Fruit fly (Drosophila melanogaster) whole organism, embryonic: ENCODE data around the gene LysB.

Experiments
- ATbp ChIP-seq: fragments of 200-800 bp; sonication (Bioruptor generic); optimal IDR thresholded peaks from 2 replicates; lab custom pipeline; 2017; ENCODE audit warnings: missing biosample characterization, mild to moderate bottlenecking, missing genetic modification characterization, missing genetic modification reagents
- BEAF-32 ChIP-seq: fragments of 200-800 bp; sonication (Bioruptor generic); optimal IDR thresholded peaks from 3 replicates; lab custom pipeline; 2017; ENCODE audit warnings: missing biosample characterization, missing genetic modification characterization, mild to moderate bottlenecking, moderate library complexity, missing genetic modification reagents
- Blimp-1 ChIP-seq: fragments of 200-800 bp; sonication (Bioruptor generic); optimal IDR thresholded peaks from 3 replicates; lab custom pipeline; 2018; ENCODE audit warnings: missing biosample characterization, missing genetic modification characterization, mild to moderate bottlenecking, moderate library complexity, missing genetic modification reagents
- Bteb2 ChIP-seq: fragments of 200-800 bp; sonication (Bioruptor generic); optimal IDR thresholded peaks from 2 replicates; lab custom pipeline; 2016; ENCODE audit warnings: missing biosample characterization, missing genetic modification characterization
- CG10431 ChIP-seq: fragments of 200-800 bp; sonication (Bioruptor generic); optimal IDR thresholded peaks from 3 replicates; lab custom pipeline; 2018; ENCODE audit warnings: missing biosample characterization, mild to moderate bottlenecking, missing genetic modification characterization
- CG11696 ChIP-seq: fragments of 200-800 bp; sonication (Bioruptor generic); IDR thresholded peaks from 2 replicates; pipeline ENCODE4 v1.3.6; 2022; ENCODE audit warnings: missing biosample characterization, missing genetic modification characterization
- CG12236 ChIP-seq: fragments of 200-800 bp; sonication (Bioruptor generic); optimal IDR thresholded peaks from 2 replicates; lab custom pipeline; 2016; ENCODE audit warnings: missing biosample characterization, missing genetic modification characterization
- CG15696 ChIP-seq: fragments of 200-800 bp; sonication (Bioruptor generic); optimal IDR thresholded peaks from 2 replicates; lab custom pipeline; 2019; ENCODE audit warnings: missing biosample characterization, mild to moderate bottlenecking, missing genetic modification characterization, moderate library complexity
- CG16863 ChIP-seq: fragments of 200-800 bp; sonication (Bioruptor generic); optimal IDR thresholded peaks from 3 replicates; lab custom pipeline; 2016; ENCODE audit warnings: missing biosample characterization, missing genetic modification characterization
- CG17186 ChIP-seq: fragments of 200-800 bp; sonication (Bioruptor generic); optimal IDR thresholded peaks from 3 replicates; lab custom pipeline; 2017; ENCODE audit warnings: missing biosample characterization, missing genetic modification reagents, missing genetic modification characterization
- CG17829 ChIP-seq: fragments of 200-800 bp; optimal IDR thresholded peaks from 2 replicates; lab custom pipeline; 2019; ENCODE audit warnings: missing biosample characterization, mild to moderate bottlenecking, missing genetic modification characterization, moderate library complexity
- CG32532 ChIP-seq: fragments of 200-800 bp; sonication (Bioruptor generic); IDR thresholded peaks from 2 replicates; pipeline ENCODE4 v1.3.6; 2022; ENCODE audit warnings: missing biosample characterization, missing genetic modification characterization
- CG3281 ChIP-seq: fragments of 200-800 bp; sonication (Bioruptor generic); optimal IDR thresholded peaks from 3 replicates; lab custom pipeline; 2017; ENCODE audit warnings: missing biosample characterization, mild to moderate bottlenecking, missing genetic modification characterization
- CG34376 ChIP-seq: fragments of 200-800 bp; sonication (Bioruptor generic); optimal IDR thresholded peaks from 2 replicates; lab custom pipeline; 2018; ENCODE audit warnings: missing biosample characterization, mild to moderate bottlenecking, missing genetic modification characterization
- CG5180 ChIP-seq: fragments of 200-800 bp; sonication (Bioruptor generic); optimal IDR thresholded peaks from 3 replicates; lab custom pipeline; 2017; ENCODE audit warnings: missing biosample characterization, missing genetic modification characterization, mild to moderate bottlenecking, moderate library complexity, missing genetic modification reagents
- CG6683 ChIP-seq: fragments of 200-800 bp; sonication (Bioruptor generic); optimal IDR thresholded peaks from 2 replicates; lab custom pipeline; 2017; ENCODE audit warnings: missing biosample characterization, mild to moderate bottlenecking, missing genetic modification characterization, missing genetic modification reagents
- CG6689 ChIP-seq: fragments of 200-800 bp; sonication (Bioruptor generic); IDR thresholded peaks from 2 replicates; pipeline ENCODE4 v1.3.6; 2022; ENCODE audit warnings: missing biosample characterization, missing genetic modification characterization
- CG7271 ChIP-seq: fragments of 200-800 bp; sonication (Bioruptor generic); optimal IDR thresholded peaks from 2 replicates; lab custom pipeline; 2018; ENCODE audit warnings: missing biosample characterization, mild to moderate bottlenecking, missing genetic modification characterization, moderate library complexity
- CG8359 ChIP-seq: fragments of 200-800 bp; sonication (Bioruptor generic); optimal IDR thresholded peaks from 2 replicates; lab custom pipeline; 2017; ENCODE audit warnings: missing biosample characterization, mild to moderate bottlenecking, missing genetic modification characterization, borderline replicate concordance
- CG8388 ChIP-seq: fragments of 200-800 bp; sonication (Bioruptor generic); optimal IDR thresholded peaks from 2 replicates; lab custom pipeline; 2019; ENCODE audit warnings: missing biosample characterization, mild to moderate bottlenecking, missing genetic modification characterization, moderate library complexity
- CG9609 ChIP-seq: fragments of 200-800 bp; sonication (Bioruptor generic); optimal IDR thresholded peaks from 3 replicates; lab custom pipeline; 2016; ENCODE audit warnings: missing biosample characterization, missing genetic modification characterization
- CG9797 ChIP-seq: fragments of 200-800 bp; sonication (Bioruptor generic); optimal IDR thresholded peaks from 3 replicates; lab custom pipeline; 2018; ENCODE audit warnings: missing biosample characterization, mild to moderate bottlenecking, missing genetic modification characterization
- CG9876 ChIP-seq: fragments of 200-800 bp; sonication (Bioruptor generic); optimal IDR thresholded peaks from 2 replicates; lab custom pipeline; 2016; ENCODE audit warnings: missing biosample characterization, missing genetic modification characterization
- D19A ChIP-seq: fragments of 200-800 bp; optimal IDR thresholded peaks from 3 replicates; lab custom pipeline; 2019; ENCODE audit warnings: missing biosample characterization, mild to moderate bottlenecking, missing genetic modification characterization, moderate library complexity
- Dad ChIP-seq: fragments of 200-800 bp; sonication (Bioruptor generic); optimal IDR thresholded peaks from 3 replicates; lab custom pipeline; 2016; ENCODE audit warnings: missing biosample characterization, missing genetic modification characterization
- Dip3 ChIP-seq: fragments of 200-800 bp; sonication (Bioruptor generic); optimal IDR thresholded peaks from 3 replicates; lab custom pipeline; 2016; ENCODE audit warnings: missing biosample characterization, missing genetic modification characterization
- HLH3B ChIP-seq: fragments of 200-800 bp; sonication (Bioruptor generic); IDR thresholded peaks from 2 replicates; pipeline ENCODE4 v1.3.6; 2022; ENCODE audit warnings: missing biosample characterization, missing genetic modification characterization
- Hsf ChIP-seq: fragments of 200-800 bp; sonication (Bioruptor generic); optimal IDR thresholded peaks from 3 replicates; lab custom pipeline; 2016; ENCODE audit warnings: missing biosample characterization, missing genetic modification characterization
- Lpt ChIP-seq: fragments of >200 bp; optimal IDR thresholded peaks from 2 replicates; lab custom pipeline; 2018; ENCODE audit warnings: missing biosample characterization, missing genetic modification characterization
- MESR4 ChIP-seq: fragments of 200-800 bp; sonication (Bioruptor generic); optimal IDR thresholded peaks from 2 replicates; lab custom pipeline; 2018; ENCODE audit warnings: missing biosample characterization, mild to moderate bottlenecking, missing genetic modification characterization, moderate library complexity
- Taf1 ChIP-seq: fragments of 200-800 bp; sonication (Bioruptor generic); IDR thresholded peaks from 2 replicates; pipeline ENCODE4 v1.3.6; 2022; ENCODE audit warnings: missing biosample characterization, missing genetic modification characterization
- Xbp1 ChIP-seq: fragments of 200-800 bp; sonication (Bioruptor generic); optimal IDR thresholded peaks from 3 replicates; lab custom pipeline; 2016; ENCODE audit warnings: missing biosample characterization, mild to moderate bottlenecking, missing genetic modification characterization
- cas ChIP-seq: fragments of 200-800 bp; sonication (Bioruptor generic); IDR thresholded peaks from 2 replicates; pipeline ENCODE4 v1.3.6; 2022; ENCODE audit warnings: missing biosample characterization, missing genetic modification characterization
- chinmo ChIP-seq: fragments of 200-800 bp; sonication (Bioruptor generic); IDR thresholded peaks from 4 replicates; pipeline ENCODE4 v1.3.6; 2022; ENCODE audit warnings: missing biosample characterization, missing genetic modification characterization; ENCODE audit not compliant: partially characterized antibody
- chm ChIP-seq: fragments of 200-800 bp; sonication (Bioruptor generic); IDR thresholded peaks from 2 replicates; pipeline ENCODE4 v1.3.6; 2022; ENCODE audit warnings: missing biosample characterization, missing genetic modification characterization
- chn ChIP-seq: fragments of 200-800 bp; sonication (Bioruptor generic); optimal IDR thresholded peaks from 2 replicates; lab custom pipeline; 2016; ENCODE audit warnings: missing biosample characterization, missing genetic modification characterization
- emc ChIP-seq: fragments of 200-800 bp; sonication (Bioruptor generic); optimal IDR thresholded peaks from 2 replicates; lab custom pipeline; 2016; ENCODE audit warnings: missing biosample characterization, missing genetic modification characterization
- gce ChIP-seq: fragments of 200-800 bp; sonication (Bioruptor generic); IDR thresholded peaks from 3 replicates; pipeline ENCODE4 v1.3.6; 2022; ENCODE audit warnings: missing biosample characterization, missing genetic modification characterization
- gcm2 ChIP-seq: fragments of 200-800 bp; sonication (Bioruptor generic); optimal IDR thresholded peaks from 2 replicates; lab custom pipeline; 2016; ENCODE audit warnings: missing biosample characterization, missing genetic modification characterization
- ind ChIP-seq: fragments of 200-800 bp; sonication (Bioruptor generic); optimal IDR thresholded peaks from 3 replicates; lab custom pipeline; 2016; ENCODE audit warnings: missing biosample characterization, missing genetic modification characterization
- odd ChIP-seq: fragments of 200-800 bp; sonication (Bioruptor generic); optimal IDR thresholded peaks from 2 replicates; lab custom pipeline; 2017; ENCODE audit warnings: missing biosample characterization, mild to moderate bottlenecking, missing genetic modification characterization
- repo ChIP-seq: fragments of 200-800 bp; sonication (Bioruptor generic); optimal IDR thresholded peaks from 2 replicates; lab custom pipeline; 2016; ENCODE audit warnings: missing biosample characterization, missing genetic modification characterization
- schlank ChIP-seq: fragments of 200-800 bp; sonication (Bioruptor generic); optimal IDR thresholded peaks from 2 replicates; lab custom pipeline; 2018; ENCODE audit warnings: missing biosample characterization, mild to moderate bottlenecking, missing genetic modification characterization
- ssp ChIP-seq: fragments of 200-800 bp; sonication (Bioruptor generic); IDR thresholded peaks from 2 replicates; pipeline ENCODE4 v1.3.6; 2022; ENCODE audit warnings: missing biosample characterization, missing genetic modification characterization
- tgo ChIP-seq: fragments of 200-800 bp; sonication (Bioruptor generic); IDR thresholded peaks from 3 replicates; pipeline ENCODE4 v1.3.6; 2022; ENCODE audit warnings: missing biosample characterization, missing genetic modification characterization
- tna ChIP-seq: fragments of 200-800 bp; sonication (Bioruptor generic); IDR thresholded peaks from 2 replicates; pipeline ENCODE4 v1.3.6; 2022; ENCODE audit warnings: missing biosample characterization, missing genetic modification characterization; ENCODE audit not compliant: partially characterized antibody
- ttk ChIP-seq: fragments of 200-800 bp; sonication (Bioruptor generic); IDR thresholded peaks from 2 replicates; pipeline ENCODE4 v2.1.2; 2022; ENCODE audit warnings: missing biosample characterization, missing genetic modification characterization
- unpg ChIP-seq: fragments of 200-800 bp; sonication (Bioruptor generic); optimal IDR thresholded peaks from 3 replicates; lab custom pipeline; 2018; ENCODE audit warnings: missing biosample characterization, mild to moderate bottlenecking, missing genetic modification characterization, moderate library complexity
- wdn ChIP-seq: fragments of 200-800 bp; sonication (Bioruptor generic); IDR thresholded peaks from 2 replicates; pipeline ENCODE4 v1.3.6; 2022; ENCODE audit warnings: missing biosample characterization, missing genetic modification characterization
- zfh2 ChIP-seq: fragments of 200-800 bp; sonication (Bioruptor generic); optimal IDR thresholded peaks from 2 replicates; lab custom pipeline; 2016; ENCODE audit warnings: missing biosample characterization, missing genetic modification characterization

Gene LysB

dm6 chr3L:1247627-1248295, 40.6 kb downstream of the LysB start, which contains the start of the genes Psf1 and Sac1 (continued):
- no peak for TF ChIP-seq chinmo
- no peak for TF ChIP-seq CG5180 (GFP tag; lab: Kevin White, UChicago)
- peak; percentile 62 for TF ChIP-seq CG17829 (tag; lab: Kevin White, UChicago)
- 0 out of 3 replicates have a peak, but pooled peaks have one; percentile 26 for TF ChIP-seq tgo (GFP tag; lab: Robert Waterston, UW)
- TF ChIP-seq CG34376, result no peak
- peak; percentile 69 for TF ChIP-seq CG9797 (GFP tag; lab: Kevin White, UChicago)
- no peak for TF ChIP-seq wdn (GFP tag; lab: Robert Waterston, UW)
- no peak for TF ChIP-seq schlank (tag; lab: Kevin White, UChicago)
- TF ChIP-seq CG7271 (tag; lab: Kevin White, UChicago), result no peak
- TF ChIP-seq CG6689, result peak; percentile 41; the same call in 1 of the 2 replicates
- no peak for TF ChIP-seq Lpt (GFP tag; lab: Kevin White, UChicago)
- peak; percentile 90 for TF ChIP-seq MESR4 (GFP tag; lab: Kevin White, UChicago)
- TF ChIP-seq Blimp-1 (GFP tag; lab: Kevin White, UChicago), result no peak
- peak; percentile 46 for TF ChIP-seq Dad
- peak; percentile 46 for TF ChIP-seq Dip3 (GFP tag; lab: Kevin White, UChicago)
- TF ChIP-seq HLH3B, result no peak
- TF ChIP-seq emc (GFP tag; lab: Kevin White, UChicago), result no peak
- TF ChIP-seq CG12236 (GFP tag; lab: Kevin White, UChicago), result no peak
- peak; percentile 67 for TF ChIP-seq zfh2 (GFP tag; lab: Kevin White, UChicago)
- TF ChIP-seq ttk, result peak; percentile 24; the same call in 1 of the 2 replicates
- TF ChIP-seq chm (GFP tag; lab: Robert Waterston, UW), result no peak
- no peak for TF ChIP-seq D19A (tag; lab: Kevin White, UChicago)
- no peak for TF ChIP-seq CG3281 (GFP tag; lab: Kevin White, UChicago)
- no peak for TF ChIP-seq gcm2 (GFP tag; lab: Kevin White, UChicago)
- TF ChIP-seq CG15696 (tag; lab: Kevin White, UChicago), result peak; percentile 46
- TF ChIP-seq CG6683, result no peak
- TF ChIP-seq chn, result peak; percentile 18
- TF ChIP-seq CG16863 (GFP tag; lab: Kevin White, UChicago), result peak; percentile 93
- peak; percentile 4 for TF ChIP-seq CG8388 (GFP tag; lab: Kevin White, UChicago)
- TF ChIP-seq CG8359, result no peak
- peak; percentile 55 for TF ChIP-seq ind (GFP tag; lab: Kevin White, UChicago)
- TF ChIP-seq CG9876 (GFP tag; lab: Kevin White, UChicago), result peak; percentile 24
- TF ChIP-seq Xbp1 (GFP tag; lab: Kevin White, UChicago), result peak; percentile 70
- no peak for TF ChIP-seq CG11696 (GFP tag; lab: Robert Waterston, UW)
- TF ChIP-seq CG17186 (GFP tag; lab: Kevin White, UChicago), result peak; percentile 68
- no peak for TF ChIP-seq CG10431 (GFP tag; lab: Kevin White, UChicago)
- 0 out of 2 replicates have a peak, but pooled peaks have one; percentile 32 for TF ChIP-seq cas
- TF ChIP-seq repo (GFP tag; lab: Kevin White, UChicago), result peak; percentile 27
- TF ChIP-seq Taf1 (GFP tag; lab: Robert Waterston, UW), result no peak
- peak; percentile 36 for TF ChIP-seq CG9609
- TF ChIP-seq gce (GFP tag; lab: Robert Waterston, UW), result no peak
- TF ChIP-seq Hsf (GFP tag; lab: Kevin White, UChicago), result peak; percentile 57
- no peak for TF ChIP-seq odd (GFP tag; lab: Kevin White, UChicago)
- peak; percentile 60 for TF ChIP-seq tna
- no peak for TF ChIP-seq Bteb2 (GFP tag; lab: Kevin White, UChicago)
- TF ChIP-seq unpg (GFP tag; lab: Kevin White, UChicago), result no peak
- peak; percentile 59 for TF ChIP-seq CG32532 (GFP tag; lab: Robert Waterston, UW)
- TF ChIP-seq ssp (GFP tag; lab: Robert Waterston, UW), result peak; percentile 91
- no peak for TF ChIP-seq ATbp
- TF ChIP-seq BEAF-32 (GFP tag; lab: Kevin White, UChicago), result peak; percentile 97
